Worm (Caenorhabditis elegans) whole organism, L2 larva: ENCODE measurements around the gene T07A5.1.
"Not testable (repeated sequence)": the region's sequence is repeated elsewhere in the genome, so short reads cannot be mapped to it uniquely, and the experiment has no call there.

Experiments
- F13H6.1 ChIP-seq: sonication (generic microtip); optimal IDR thresholded peaks from 2 replicates; lab custom pipeline; 2016; ENCODE audit warnings: missing genetic modification characterization, missing compliant biosample characterization
- R02D3.7 ChIP-seq: fragments of 150-350 bp; optimal IDR thresholded peaks from 2 replicates; lab custom pipeline; 2014; ENCODE audit warnings: missing biosample characterization, missing genetic modification characterization
- alr-1 ChIP-seq: fragments of 150-350 bp; optimal IDR thresholded peaks from 2 replicates; lab custom pipeline; 2014; ENCODE audit warnings: missing biosample characterization, missing genetic modification characterization
- ama-1 ChIP-seq: fragments of 150-350 bp; optimal IDR thresholded peaks from 2 replicates; lab custom pipeline; 2018; ENCODE audit warnings: inconsistent platforms
- blmp-1 ChIP-seq: sonication (generic microtip); optimal IDR thresholded peaks from 2 replicates; lab custom pipeline; 2017; ENCODE audit warnings: missing genetic modification characterization, mild to moderate bottlenecking, missing compliant biosample characterization, antibody characterized with exemption, moderate library complexity; ENCODE audit not compliant: insufficient read depth
- ceh-82 ChIP-seq: fragments of 150-350 bp; optimal IDR thresholded peaks from 2 replicates; lab custom pipeline; 2014; ENCODE audit warnings: missing biosample characterization, missing genetic modification characterization
- crh-2 ChIP-seq: sonication (generic microtip); optimal IDR thresholded peaks from 2 replicates; lab custom pipeline; 2017; ENCODE audit warnings: missing biosample characterization, missing genetic modification characterization
- dmd-4 ChIP-seq: sonication (generic microtip); optimal IDR thresholded peaks from 2 replicates; lab custom pipeline; 2017; ENCODE audit warnings: missing biosample characterization, missing genetic modification characterization
- egl-27 ChIP-seq: sonication (generic microtip); optimal IDR thresholded peaks from 3 replicates; lab custom pipeline; 2017; ENCODE audit warnings: missing biosample characterization, missing genetic modification reagents, missing genetic modification characterization
- fos-1 ChIP-seq: fragments of 150-350 bp; optimal IDR thresholded peaks from 2 replicates; lab custom pipeline; 2014; ENCODE audit warnings: missing biosample characterization, missing genetic modification characterization
- lin-11 ChIP-seq: fragments of 150-350 bp; sonication (generic microtip); optimal IDR thresholded peaks from 2 replicates; lab custom pipeline; 2014; ENCODE audit warnings: missing biosample characterization, missing genetic modification characterization, inconsistent platforms, mixed read lengths
- lin-13 ChIP-seq: fragments of 150-350 bp; optimal IDR thresholded peaks from 2 replicates; lab custom pipeline; 2014; ENCODE audit warnings: missing biosample characterization, missing genetic modification reagents, missing genetic modification characterization
- lin-39 ChIP-seq: fragments of 150-350 bp; optimal IDR thresholded peaks from 2 replicates; lab custom pipeline; 2014; ENCODE audit warnings: missing biosample characterization, missing genetic modification reagents, missing genetic modification characterization
- lsy-2 ChIP-seq, 2 experiments: fragments of 150-350 bp in 1 of 2; sonication (generic microtip) in 1 of 2; optimal IDR thresholded peaks; 2 replicates each; lab custom pipeline; 2014 to 2017; ENCODE audit warnings: missing biosample characterization in 2 of 2, missing genetic modification characterization in 2 of 2
- mab-5 ChIP-seq: fragments of 150-350 bp; optimal IDR thresholded peaks from 2 replicates; lab custom pipeline; 2014; ENCODE audit warnings: missing biosample characterization, missing genetic modification characterization
- mdl-1 ChIP-seq, 2 experiments: fragments of 150-350 bp in 1 of 2; sonication (generic microtip) in 1 of 2; optimal IDR thresholded peaks; 2 replicates each; lab custom pipeline; 2017; ENCODE audit warnings: missing biosample characterization in 2 of 2, missing genetic modification characterization in 2 of 2
- nhr-11 ChIP-seq: fragments of 150-350 bp; optimal IDR thresholded peaks from 2 replicates; lab custom pipeline; 2014; ENCODE audit warnings: missing biosample characterization, missing genetic modification characterization
- nhr-23 ChIP-seq: fragments of 150-350 bp; optimal IDR thresholded peaks from 2 replicates; lab custom pipeline; 2014; ENCODE audit warnings: missing biosample characterization, missing genetic modification reagents, missing genetic modification characterization
- sem-4 ChIP-seq: fragments of 150-350 bp; optimal IDR thresholded peaks from 2 replicates; lab custom pipeline; 2014; ENCODE audit warnings: missing biosample characterization, missing genetic modification reagents, missing genetic modification characterization
- skn-1 ChIP-seq: sonication (generic microtip); optimal IDR thresholded peaks from 2 replicates; lab custom pipeline; 2017; ENCODE audit warnings: missing biosample characterization, missing genetic modification characterization
- sma-3 ChIP-seq: sonication (generic microtip); optimal IDR thresholded peaks from 2 replicates; lab custom pipeline; 2016; ENCODE audit warnings: missing genetic modification reagents, missing genetic modification characterization, missing compliant biosample characterization
- unc-39 ChIP-seq: fragments of 150-350 bp; optimal IDR thresholded peaks from 2 replicates; lab custom pipeline; 2014; ENCODE audit warnings: missing biosample characterization, missing genetic modification characterization
- unc-55 ChIP-seq: fragments of 150-350 bp; sonication (generic microtip); optimal IDR thresholded peaks from 3 replicates; lab custom pipeline; 2014; ENCODE audit warnings: missing biosample characterization, missing genetic modification reagents, missing genetic modification characterization
- ztf-1 ChIP-seq: fragments of 200-800 bp; sonication (Bioruptor generic); conservative IDR thresholded peaks from 2 replicates; pipeline ENCODE4 v1.3.6; 2022; ENCODE audit warnings: missing genetic modification characterization, missing compliant biosample characterization
- ztf-11 ChIP-seq: sonication (generic microtip); optimal IDR thresholded peaks from 2 replicates; lab custom pipeline; 2017; ENCODE audit warnings: missing biosample characterization, missing genetic modification characterization
- ztf-4 ChIP-seq: fragments of 150-350 bp; optimal IDR thresholded peaks from 2 replicates; lab custom pipeline; 2014; ENCODE audit warnings: missing biosample characterization, missing genetic modification characterization

Gene T07A5.1

DNA sequence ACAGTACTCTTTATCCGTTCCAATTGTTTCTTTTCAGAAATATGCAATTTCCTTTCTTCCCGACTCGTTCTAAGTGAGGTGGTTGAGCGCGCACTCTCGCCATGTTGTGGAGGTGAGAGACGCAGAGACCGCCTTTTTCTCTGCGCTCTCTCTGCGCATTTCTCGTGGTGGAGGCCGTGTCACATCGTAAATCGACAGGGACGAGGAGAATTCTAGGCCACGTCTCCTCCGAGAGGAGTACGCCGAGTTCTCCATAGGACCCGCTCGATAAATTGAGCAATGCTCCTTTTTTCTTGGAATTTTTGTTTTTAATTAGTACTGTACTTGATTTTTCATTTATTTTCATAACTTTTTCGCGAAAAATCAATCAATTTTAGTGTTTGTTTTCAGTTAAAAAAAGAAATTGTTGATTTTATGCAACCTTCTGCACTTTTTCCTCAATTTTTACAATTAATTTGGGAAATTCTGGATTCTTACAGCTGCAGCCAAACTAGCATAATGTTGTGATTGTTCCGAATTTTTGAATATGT lies 35.2 kb downstream of the T07A5.1 start, which contains the start of gene cnk-1 (continued):
- TF ChIP-seq mab-5 (peak; percentile 8), dmd-4 (no peak), unc-39 (tag; lab: Kevin White, UChicago) (no peak), ztf-4 (tag; lab: Kevin White, UChicago) (no peak), F13H6.1 (tag; lab: Kevin White, UChicago) (peak; percentile 81), ztf-11 (tag; lab: Kevin White, UChicago) (no peak)

ce11 chrIII:10266824-10267223 lies 39.2 kb downstream of the T07A5.1 start, which contains the start of gene inpp-4B:
TSS of gene inpp-4B (minus strand) at chrIII:10266877.
- TF ChIP-seq lin-13 (GFP tag; lab: Kevin White, UChicago); crh-2 (tag; lab: Kevin White, UChicago); lin-11: not testable (repeated sequence)

- no peak for TF ChIP-seq ceh-82 (tag; lab: Kevin White, UChicago)
- TF ChIP-seq egl-27, result no peak
Observed at ce11 chrIII:10261682-10262081, 44.3 kb downstream of the T07A5.1 start, which contains the start of gene bbs-5. TSS of gene bbs-5 (minus strand) at chrIII:10261782.

- TF ChIP-seq nhr-11 (tag; lab: Kevin White, UChicago) (no peak), mdl-1 (tag; optimal IDR thresholded peaks at IDR 0.05; lab: Kevin White, UChicago) (no peak), ama-1 (lab: Kevin White, UChicago) (no peak), unc-55 (GFP tag; lab: Kevin White, UChicago) (no peak)
Observed at ce11 chrIII:10261256-10261655, 44.7 kb downstream of the T07A5.1 start.

DNA sequence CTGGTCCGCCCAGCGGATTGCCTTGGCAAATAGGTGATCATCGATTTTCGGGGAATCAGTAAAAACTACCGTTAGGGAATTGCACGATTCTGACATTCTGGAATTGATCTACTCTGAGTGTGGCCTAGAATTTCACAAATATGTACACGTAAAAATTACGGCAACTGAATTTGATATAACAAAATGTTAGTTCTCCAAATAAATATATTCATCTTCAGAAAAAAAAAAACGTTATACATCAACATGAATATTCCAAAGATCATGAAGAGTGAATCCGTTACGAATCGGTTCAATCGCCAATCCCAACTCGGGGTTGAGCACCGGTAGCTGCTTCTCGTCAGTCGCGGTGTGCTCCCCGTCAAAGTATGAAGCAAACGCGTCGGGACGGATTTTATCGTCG lies 47.4 kb downstream of the T07A5.1 start, which contains the start of gene rip-1:
TSS of gene rip-1 (minus strand) at position 101 of the 400 bp plus-strand sequence.
- TF ChIP-seq lsy-2 (tag; optimal IDR thresholded peaks at IDR 0.05; lab: Kevin White, UChicago) (no peak), skn-1 (tag; lab: Kevin White, UChicago) (no peak), sma-3 (no peak), nhr-11 (tag; lab: Kevin White, UChicago) (no peak), crh-2 (tag; lab: Kevin White, UChicago) (no peak), lin-13 (GFP tag; lab: Kevin White, UChicago) (no peak), unc-55 (GFP tag; lab: Kevin White, UChicago) (no peak), nhr-23 (no peak), lin-39 (tag; lab: Kevin White, UChicago) (no peak), ama-1 (lab: Kevin White, UChicago) (no peak), fos-1 (tag; lab: Kevin White, UChicago) (no peak), ztf-1 (GFP tag; lab: Robert Waterston, UW) (no peak), R02D3.7 (tag; lab: Kevin White, UChicago) (no peak), sem-4 (tag; lab: Kevin White, UChicago) (no peak)

DNA sequence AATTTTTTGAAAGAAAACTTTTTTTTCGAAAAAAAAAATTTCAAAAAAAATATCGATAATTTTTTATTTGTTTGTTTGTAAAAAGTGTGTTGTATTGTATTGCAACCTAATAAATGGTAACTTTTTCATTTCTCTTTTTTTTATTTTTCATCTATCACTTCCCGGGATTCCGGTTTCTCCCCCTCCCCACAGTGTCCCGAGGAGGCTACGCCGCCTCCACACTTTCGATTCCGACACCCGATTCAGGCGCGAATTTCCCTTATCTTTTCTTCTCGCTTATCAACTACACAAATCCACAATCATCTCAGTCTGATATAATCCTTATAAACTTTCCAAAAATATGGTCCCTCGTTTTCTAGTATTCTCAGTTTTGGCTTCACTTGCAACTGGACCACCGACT lies 51.4 kb downstream of the T07A5.1 start, which contains the start of gene R01H10.4:
TSS of gene R01H10.4 (plus strand) at position 236 of the 400 bp plus-strand sequence.
- TF ChIP-seq sma-3, result no peak
- no peak for TF ChIP-seq crh-2 (tag; lab: Kevin White, UChicago)
- TF ChIP-seq blmp-1 (tag; lab: Kevin White, UChicago), result no peak
- no peak for TF ChIP-seq alr-1 (tag; lab: Kevin White, UChicago)
